Worm (Caenorhabditis elegans): ENCODE data around the gene str-252.

The str-252 gene

DNA sequence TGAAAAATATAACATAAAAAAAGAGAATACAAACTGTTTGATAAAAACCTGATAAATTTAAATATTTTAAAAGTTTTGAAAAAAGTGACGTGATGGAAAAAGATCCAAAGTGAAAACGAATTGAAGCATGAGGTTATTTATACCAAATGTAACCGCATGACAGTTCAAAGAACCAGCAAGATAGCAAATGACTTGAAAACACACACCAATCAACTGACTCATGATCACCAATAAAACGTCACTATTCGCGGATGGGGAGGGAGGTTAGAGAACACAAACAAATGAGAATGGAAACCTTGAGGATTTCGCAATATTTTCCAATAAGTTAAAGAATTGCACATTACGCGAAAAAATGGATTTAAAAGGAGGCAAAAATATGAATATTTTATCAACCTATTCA, 6.9 kb upstream of the str-252 start, which contains the start of gene C06B3.7 (continued):
- TF ChIP-seq rpc-1 (optimal IDR thresholded peaks at IDR 0.05) (no peak), rpc-1 (tag; optimal IDR thresholded peaks at IDR 0.05) (no peak), attf-3 (GFP tag; conservative IDR thresholded peaks at IDR 0.05) (no peak), lsy-27 (tag; optimal IDR thresholded peaks at IDR 0.05; ENCODE audit: borderline replicate concordance, insufficient read depth) (no peak), hlh-12 (tag; optimal IDR thresholded peaks at IDR 0.05) (no peak), egl-44 (GFP tag; IDR thresholded peaks at IDR 0.05) (peak; percentile 37; the same call in 1 of the 2 replicates), ets-4 (GFP tag; optimal IDR thresholded peaks at IDR 0.05) (no peak), let-526 (GFP tag; IDR thresholded peaks at IDR 0.05) (peak; percentile 81), T07F8.4 (tag; optimal IDR thresholded peaks at IDR 0.05) (no peak), atf-7 (tag; optimal IDR thresholded peaks at IDR 0.05) (peak; percentile 96), efl-1 (GFP tag; optimal IDR thresholded peaks at IDR 0.05) (no peak), dpff-1 (tag; optimal IDR thresholded peaks at IDR 0.05) (no peak), ZK185.1 (tag; optimal IDR thresholded peaks at IDR 0.05; ENCODE audit: poor library complexity, severe bottlenecking) (peak; percentile 17), madf-10 (tag; optimal IDR thresholded peaks at IDR 0.05) (peak; percentile 72), F33H1.4 (GFP tag; IDR thresholded peaks at IDR 0.05) (no peak), nfya-2 (GFP tag; IDR thresholded peaks at IDR 0.05) (no peak), hlh-26 (GFP tag; conservative IDR thresholded peaks at IDR 0.05) (no peak), nhr-90 (tag; optimal IDR thresholded peaks at IDR 0.05) (no peak), akir-1 (GFP tag; optimal IDR thresholded peaks at IDR 0.05) (no peak), rec-8 (tag; optimal IDR thresholded peaks at IDR 0.05) (no peak), Y56A3A.18 (GFP tag; IDR thresholded peaks at IDR 0.05) (no peak), ztf-3 (GFP tag; optimal IDR thresholded peaks at IDR 0.05) (no peak), K12H6.12 (tag; optimal IDR thresholded peaks at IDR 0.05) (peak; percentile 65), fkh-3 (tag; optimal IDR thresholded peaks at IDR 0.05) (no peak), ama-1 (optimal IDR thresholded peaks at IDR 0.05) (no peak), ama-1 (GFP tag; optimal IDR thresholded peaks at IDR 0.05) (no peak), ztf-25 (GFP tag; IDR thresholded peaks at IDR 0.05) (no peak), ztf-28 (GFP tag; IDR thresholded peaks at IDR 0.05) (no peak), lag-1 (GFP tag; IDR thresholded peaks at IDR 0.05) (no peak), F55B11.4 (tag; optimal IDR thresholded peaks at IDR 0.05; ENCODE audit: borderline replicate concordance, insufficient read depth) (no peak), lir-1 (GFP tag; conservative IDR thresholded peaks at IDR 0.05) (peak; percentile 34; the same call in 1 of the 2 replicates), let-607 (tag; optimal IDR thresholded peaks at IDR 0.05) (peak in 1 of 2 experiments; percentile 47), F39B2.1 (GFP tag; IDR thresholded peaks at IDR 0.05) (no peak), lin-54 (GFP tag; optimal IDR thresholded peaks at IDR 0.05) (no peak), ceh-91 (GFP tag; IDR thresholded peaks at IDR 0.05) (no peak), ceh-79 (tag; optimal IDR thresholded peaks at IDR 0.05) (no peak), attf-6 (GFP tag; IDR thresholded peaks at IDR 0.05) (no peak), attf-5 (GFP tag; optimal IDR thresholded peaks at IDR 0.05) (peak; percentile 72), lin-35 (GFP tag; optimal IDR thresholded peaks at IDR 0.05) (no peak), die-1 (tag; optimal IDR thresholded peaks at IDR 0.05) (no peak), athp-1 (tag; optimal IDR thresholded peaks at IDR 0.05) (no peak), nhr-27 (tag; optimal IDR thresholded peaks at IDR 0.05) (no peak), nhr-179 (tag; optimal IDR thresholded peaks at IDR 0.05) (no peak), sea-2 (GFP tag; IDR thresholded peaks at IDR 0.05) (no peak), mel-28 (tag; optimal IDR thresholded peaks at IDR 0.05; ENCODE audit: borderline replicate concordance) (no peak), F22D6.2 (tag; optimal IDR thresholded peaks at IDR 0.05) (no peak), repo-1 (tag; optimal IDR thresholded peaks at IDR 0.05) (no peak), C17E4.6 (GFP tag; IDR thresholded peaks at IDR 0.05) (no peak), D2030.7 (GFP tag; IDR thresholded peaks at IDR 0.05) (no peak), F10E7.11 (tag; optimal IDR thresholded peaks at IDR 0.05) (no peak)

All from whole organism, young adult.